Worm (Caenorhabditis elegans) whole organism, early embryonic: ENCODE data around the gene col-166.

Experiments used
- B0310.2 ChIP-seq: sonication (generic microtip); optimal IDR thresholded peaks from 2 replicates; lab custom pipeline; 2016; ENCODE audit warnings: mild to moderate bottlenecking, missing genetic modification characterization, missing compliant biosample characterization
- F13C5.2 ChIP-seq: sonication (generic microtip); optimal IDR thresholded peaks from 2 replicates; lab custom pipeline; 2017; ENCODE audit warnings: mild to moderate bottlenecking, missing genetic modification characterization, inconsistent platforms, missing compliant biosample characterization
- aly-1 ChIP-seq: sonication (generic microtip); optimal IDR thresholded peaks from 2 replicates; lab custom pipeline; 2016; ENCODE audit warnings: missing genetic modification characterization, missing compliant biosample characterization
- ama-1 ChIP-seq: fragments of 150-350 bp; optimal IDR thresholded peaks from 2 replicates; lab custom pipeline; 2014
- ets-7 ChIP-seq: sonication (generic microtip); optimal IDR thresholded peaks from 2 replicates; lab custom pipeline; 2016; ENCODE audit warnings: missing genotype, missing genetic modification characterization, missing compliant biosample characterization
- pes-1 ChIP-seq: fragments of 200-800 bp; sonication (Bioruptor generic); IDR thresholded peaks from 2 replicates; pipeline ENCODE4 v1.3.6; 2022; ENCODE audit warnings: missing genetic modification reagents, missing genetic modification characterization, missing compliant biosample characterization
- scrt-1 ChIP-seq: fragments of 200-800 bp; sonication (Bioruptor generic); IDR thresholded peaks from 2 replicates; pipeline ENCODE4 v1.3.6; 2022; ENCODE audit warnings: missing genetic modification characterization, missing compliant biosample characterization

- TF ChIP-seq ets-7 (tag; lab: Kevin White, UChicago) = no peak
- no peak for TF ChIP-seq ama-1 (lab: Kevin White, UChicago)
- no peak for TF ChIP-seq aly-1 (tag; lab: Kevin White, UChicago)
- no peak for TF ChIP-seq B0310.2 (tag; lab: Kevin White, UChicago)
- no peak for TF ChIP-seq scrt-1 (GFP tag; lab: Robert Waterston, UW)
- TF ChIP-seq pes-1 (GFP tag; lab: Robert Waterston, UW) = no peak
- TF ChIP-seq F13C5.2 (tag; lab: Kevin White, UChicago) = no peak
These were observed 11.8 kb downstream of the col-166 start, which contains the start of gene lev-9 for ce11 chrX:6291632-6292031.
